Worm (Caenorhabditis elegans) whole organism, L4 larva: ENCODE results near the gene snrp-200.
"Not testable (repeated sequence)": the region's sequence is repeated elsewhere in the genome, so short reads cannot be mapped to it uniquely, and the experiment has no call there.

ENCODE experiments used
- D1046.2 ChIP-seq: fragments of 200-800 bp; sonication (Bioruptor generic); IDR thresholded peaks from 2 replicates; pipeline ENCODE4 v1.3.6; 2022; ENCODE audit warnings: missing genetic modification characterization, missing compliant biosample characterization
- F37D6.2 ChIP-seq: sonication (generic microtip); optimal IDR thresholded peaks from 2 replicates; lab custom pipeline; 2016; ENCODE audit warnings: mild to moderate bottlenecking, missing genetic modification characterization, missing compliant biosample characterization
- F44E2.7 ChIP-seq: fragments of 200-800 bp; sonication (Bioruptor generic); IDR thresholded peaks from 2 replicates; pipeline ENCODE4 v2.1.2; 2022; ENCODE audit warnings: missing genetic modification characterization, missing compliant biosample characterization
- F49E8.2 ChIP-seq: sonication (generic microtip); optimal IDR thresholded peaks from 2 replicates; lab custom pipeline; 2016; ENCODE audit warnings: missing compliant biosample characterization, mild to moderate bottlenecking, missing genetic modification characterization, borderline replicate concordance
- Y105C5A.15 ChIP-seq: fragments of 200-800 bp; sonication (Bioruptor generic); IDR thresholded peaks from 2 replicates; pipeline ENCODE4 v1.3.6; 2022; ENCODE audit warnings: missing genetic modification characterization, missing compliant biosample characterization
- Y48G9A.11 ChIP-seq: fragments of 200-800 bp; sonication (Bioruptor generic); IDR thresholded peaks from 2 replicates; pipeline ENCODE4 v1.3.6; 2022; ENCODE audit warnings: missing genetic modification reagents, missing genetic modification characterization, missing compliant biosample characterization
- ZK337.2 ChIP-seq: fragments of 200-800 bp; sonication (Bioruptor generic); IDR thresholded peaks from 2 replicates; pipeline ENCODE4 v1.3.6; 2022; ENCODE audit warnings: missing genetic modification reagents, missing genetic modification characterization, missing compliant biosample characterization
- arid-1 ChIP-seq: fragments of 200-800 bp; sonication (Bioruptor generic); conservative IDR thresholded peaks from 2 replicates; pipeline ENCODE4 v1.3.6; 2022; ENCODE audit warnings: missing genetic modification reagents, missing genetic modification characterization, missing compliant biosample characterization
- ceh-44 ChIP-seq: fragments of 200-800 bp; sonication (Bioruptor generic); IDR thresholded peaks from 2 replicates; pipeline ENCODE4 v1.3.6; 2022; ENCODE audit warnings: missing genetic modification reagents, missing genetic modification characterization, missing compliant biosample characterization
- ctbp-1 ChIP-seq: fragments of 200-800 bp; sonication (Bioruptor generic); IDR thresholded peaks from 2 replicates; pipeline ENCODE4 v1.3.6; 2022; ENCODE audit warnings: missing genetic modification reagents, missing genetic modification characterization, missing compliant biosample characterization
- daf-16 ChIP-seq, 3 experiments: sonication (generic microtip); optimal IDR thresholded peaks; 2 replicates each; lab custom pipeline; 2016 to 2017; ENCODE audit warnings: missing genetic modification characterization in 3 of 3, missing genetic modification reagents in 3 of 3, mild to moderate bottlenecking in 2 of 3, missing compliant biosample characterization in 2 of 3, missing biosample characterization in 1 of 3, moderate library complexity in 1 of 3
- dmd-9 ChIP-seq: fragments of 200-800 bp; sonication (Bioruptor generic); IDR thresholded peaks from 2 replicates; pipeline ENCODE4 v1.3.6; 2022; ENCODE audit warnings: missing genetic modification reagents, missing genetic modification characterization, missing compliant biosample characterization
- duxl-1 ChIP-seq: sonication (generic microtip); optimal IDR thresholded peaks from 2 replicates; lab custom pipeline; 2016; ENCODE audit warnings: mild to moderate bottlenecking, missing genetic modification characterization, moderate library complexity, missing compliant biosample characterization; ENCODE audit not compliant: poor library complexity
- dve-1 ChIP-seq: sonication (generic microtip); optimal IDR thresholded peaks from 2 replicates; lab custom pipeline; 2017; ENCODE audit warnings: antibody characterized with exemption, mild to moderate bottlenecking, missing genetic modification characterization, missing compliant biosample characterization; ENCODE audit not compliant: insufficient read depth
- gei-8 ChIP-seq: fragments of 200-800 bp; sonication (Bioruptor generic); optimal IDR thresholded peaks from 2 replicates; lab custom pipeline; 2018; ENCODE audit warnings: mild to moderate bottlenecking, missing genetic modification characterization, missing compliant biosample characterization
- hlh-11 ChIP-seq: fragments of 200-800 bp; sonication (Bioruptor generic); optimal IDR thresholded peaks from 2 replicates; lab custom pipeline; 2018; ENCODE audit warnings: mild to moderate bottlenecking, missing genetic modification characterization, missing compliant biosample characterization
- hlh-30 ChIP-seq: sonication (generic microtip); optimal IDR thresholded peaks from 2 replicates; lab custom pipeline; 2017; ENCODE audit warnings: antibody characterized with exemption, mild to moderate bottlenecking, missing genetic modification characterization, missing compliant biosample characterization; ENCODE audit not compliant: insufficient read depth
- hmg-1.1 ChIP-seq: fragments of 200-800 bp; sonication (Bioruptor generic); IDR thresholded peaks from 2 replicates; pipeline ENCODE4 v1.3.6; 2022; ENCODE audit warnings: missing genetic modification reagents, missing genetic modification characterization, missing compliant biosample characterization
- lin-1 ChIP-seq: fragments of 200-800 bp; sonication (Bioruptor generic); IDR thresholded peaks from 2 replicates; pipeline ENCODE4 v1.3.6; 2022; ENCODE audit warnings: missing genetic modification reagents, missing genetic modification characterization, missing compliant biosample characterization
- lin-13 ChIP-seq: fragments of 150-350 bp; optimal IDR thresholded peaks from 2 replicates; lab custom pipeline; 2014; ENCODE audit warnings: missing biosample characterization, missing genetic modification reagents, missing genetic modification characterization
- lin-38 ChIP-seq: fragments of 200-800 bp; sonication (Bioruptor generic); IDR thresholded peaks from 2 replicates; pipeline ENCODE4 v1.3.6; 2022; ENCODE audit warnings: missing genetic modification reagents, missing genetic modification characterization, missing compliant biosample characterization
- lsy-2 ChIP-seq, 2 experiments: fragments of 150-350 bp in 1 of 2; sonication (generic microtip) in 1 of 2; optimal IDR thresholded peaks; 2 replicates each; lab custom pipeline; 2014 to 2017; ENCODE audit warnings: missing biosample characterization in 2 of 2, missing genetic modification characterization in 2 of 2
- madf-5 ChIP-seq, 2 experiments: fragments of 200-800 bp; sonication (Bioruptor generic); IDR thresholded peaks; 2 replicates each; pipeline ENCODE4 v1.3.6; 2022; ENCODE audit warnings: missing compliant biosample characterization in 2 of 2, missing genetic modification characterization in 2 of 2
- mdl-1 ChIP-seq, 2 experiments: fragments of 150-350 bp in 1 of 2; sonication (generic microtip) in 1 of 2; optimal IDR thresholded peaks; 2 replicates each; lab custom pipeline; 2014 to 2017; ENCODE audit warnings: missing biosample characterization in 2 of 2, missing genetic modification characterization in 2 of 2
- mdt-29 ChIP-seq: fragments of 200-800 bp; sonication (Bioruptor generic); IDR thresholded peaks from 2 replicates; pipeline ENCODE4 v1.3.6; 2022; ENCODE audit warnings: missing genetic modification reagents, missing genetic modification characterization, missing compliant biosample characterization
- mes-2 ChIP-seq: sonication (generic microtip); optimal IDR thresholded peaks from 2 replicates; lab custom pipeline; 2016; ENCODE audit warnings: missing genotype, mild to moderate bottlenecking, missing genetic modification characterization, missing compliant biosample characterization; ENCODE audit not compliant: poor library complexity, severe bottlenecking
- nhr-102 ChIP-seq: sonication (generic microtip); optimal IDR thresholded peaks from 2 replicates; lab custom pipeline; 2016; ENCODE audit warnings: mild to moderate bottlenecking, missing genetic modification characterization, moderate library complexity, missing compliant biosample characterization
- nhr-48 ChIP-seq: sonication (generic microtip); optimal IDR thresholded peaks from 2 replicates; lab custom pipeline; 2016; ENCODE audit warnings: mild to moderate bottlenecking, missing genetic modification characterization, missing compliant biosample characterization
- nhr-6 ChIP-seq: fragments of 150-350 bp; optimal IDR thresholded peaks from 2 replicates; lab custom pipeline; 2014; ENCODE audit warnings: missing biosample characterization, missing genetic modification characterization
- pha-4 ChIP-seq, 2 experiments: fragments of 150-350 bp in 1 of 2; fragments of 200-800 bp in 1 of 2; sonication (Bioruptor generic) in 1 of 2; IDR thresholded peaks in 1 of 2; optimal IDR thresholded peaks in 1 of 2; 2 replicates each; pipeline versions ENCODE4 v1.3.6 to Lab custom; 2014 to 2022; ENCODE audit warnings: missing genetic modification characterization in 2 of 2, missing genetic modification reagents in 2 of 2, missing biosample characterization in 1 of 2, missing compliant biosample characterization in 1 of 2
- php-3 ChIP-seq: fragments of 200-800 bp; sonication (Bioruptor generic); IDR thresholded peaks from 2 replicates; pipeline ENCODE4 v1.3.6; 2022; ENCODE audit warnings: missing genetic modification reagents, missing genetic modification characterization, missing compliant biosample characterization
- rbr-2 ChIP-seq: sonication (generic microtip); optimal IDR thresholded peaks from 2 replicates; lab custom pipeline; 2016; ENCODE audit warnings: missing genotype, missing genetic modification characterization, missing compliant biosample characterization
- set-16 ChIP-seq: fragments of 200-800 bp; sonication (Bioruptor generic); IDR thresholded peaks from 2 replicates; pipeline ENCODE4 v1.3.6; 2022; ENCODE audit warnings: missing genetic modification reagents, missing genetic modification characterization, missing compliant biosample characterization
- snpc-1.2 ChIP-seq: fragments of 200-800 bp; sonication (Bioruptor generic); IDR thresholded peaks from 2 replicates; pipeline ENCODE4 v1.3.6; 2022; ENCODE audit warnings: missing genetic modification reagents, missing genetic modification characterization, missing compliant biosample characterization
- snpc-4 ChIP-seq: fragments of 150-350 bp; optimal IDR thresholded peaks from 2 replicates; lab custom pipeline; 2014; ENCODE audit warnings: missing biosample characterization, missing genetic modification characterization
- spr-3 ChIP-seq: fragments of 200-800 bp; sonication (Bioruptor generic); optimal IDR thresholded peaks from 2 replicates; lab custom pipeline; 2018; ENCODE audit warnings: mild to moderate bottlenecking, missing genetic modification characterization, missing compliant biosample characterization
- tra-1 ChIP-seq: fragments of 200-800 bp; sonication (Bioruptor generic); IDR thresholded peaks from 2 replicates; pipeline ENCODE4 v1.3.6; 2022; ENCODE audit warnings: missing genetic modification reagents, missing genetic modification characterization, missing compliant biosample characterization
- unc-62 ChIP-seq, 3 experiments: fragments of 150-350 bp in 1 of 3; sonication (generic microtip); optimal IDR thresholded peaks in 2 of 3; peaks in 1 of 3; 1 replicate in 1 of 3; 2 replicates in 2 of 3; lab custom pipeline; 2014 to 2017; ENCODE audit warnings: missing biosample characterization in 3 of 3, missing genetic modification characterization in 3 of 3, missing genetic modification reagents in 3 of 3, missing genotype in 1 of 3
- vab-7 ChIP-seq: fragments of 200-800 bp; sonication (Bioruptor generic); IDR thresholded peaks from 2 replicates; pipeline ENCODE4 v1.3.6; 2022; ENCODE audit warnings: missing genetic modification reagents, missing genetic modification characterization, missing compliant biosample characterization

snrp-200 gene

DNA sequence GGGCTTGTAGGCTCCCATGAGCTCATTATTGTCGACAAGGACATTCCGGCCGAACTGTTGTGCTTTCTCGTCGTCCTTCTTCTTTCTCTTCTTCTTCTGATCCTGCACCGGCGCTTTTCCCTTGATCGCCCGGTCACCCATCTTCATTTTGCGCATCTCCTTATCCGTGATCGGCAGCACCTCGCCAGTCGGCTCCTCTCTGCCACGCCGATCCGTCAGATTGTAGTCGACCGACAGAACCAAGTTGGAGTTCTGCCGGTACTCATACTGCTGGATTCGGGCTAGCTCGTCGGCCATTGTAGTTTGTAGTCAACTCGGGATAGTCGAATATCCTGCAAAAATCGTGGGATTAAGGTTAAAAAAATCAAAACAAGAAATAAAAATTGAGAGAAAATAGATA, at the start of gene snrp-200:
TSS of gene snrp-200 (minus strand) at position 332 of the 400 bp plus-strand sequence.
- TF ChIP-seq arid-1 (GFP tag; lab: Robert Waterston, UW) (peak; percentile 59; the same call in 1 of the 2 replicates), Y105C5A.15 (GFP tag; lab: Robert Waterston, UW) (0 out of 2 replicates have a peak, but pooled peaks have one; percentile 48), unc-62 (GFP tag; optimal IDR thresholded peaks at IDR 0.05 in 1 of 2; lab: Kevin White, UChicago) (no peak), unc-62 (tag; optimal IDR thresholded peaks at IDR 0.05; lab: Kevin White, UChicago) (no peak), ctbp-1 (GFP tag; lab: Robert Waterston, UW) (0 out of 2 replicates have a peak, but pooled peaks have one; percentile 42), nhr-6 (tag; lab: Kevin White, UChicago) (no peak), madf-5 (GFP tag; IDR thresholded peaks at IDR 0.05; lab: Robert Waterston, UW) (0 out of 4 replicates have a peak, but pooled peaks of 1 of the 2 experiments have one; percentile 14), F44E2.7 (0 out of 2 replicates have a peak, but pooled peaks have one; percentile 3), gei-8 (GFP tag; lab: Kevin White, UChicago) (peak; percentile 1), pha-4 (GFP tag; IDR thresholded peaks at IDR 0.05; lab: Robert Waterston, UW) (peak; percentile 42), pha-4 (tag; optimal IDR thresholded peaks at IDR 0.05; lab: Kevin White, UChicago) (no peak), nhr-48 (no peak), D1046.2 (GFP tag; lab: Robert Waterston, UW) (0 out of 2 replicates have a peak, but pooled peaks have one; percentile 22), php-3 (GFP tag; lab: Robert Waterston, UW) (0 out of 2 replicates have a peak, but pooled peaks have one; percentile 38), lin-38 (GFP tag; lab: Robert Waterston, UW) (peak; percentile 63), lin-1 (GFP tag; lab: Robert Waterston, UW) (peak; percentile 26; the same call in 1 of the 2 replicates), set-16 (GFP tag; lab: Robert Waterston, UW) (peak; percentile 74), spr-3 (GFP tag; lab: Kevin White, UChicago) (no peak)

DNA sequence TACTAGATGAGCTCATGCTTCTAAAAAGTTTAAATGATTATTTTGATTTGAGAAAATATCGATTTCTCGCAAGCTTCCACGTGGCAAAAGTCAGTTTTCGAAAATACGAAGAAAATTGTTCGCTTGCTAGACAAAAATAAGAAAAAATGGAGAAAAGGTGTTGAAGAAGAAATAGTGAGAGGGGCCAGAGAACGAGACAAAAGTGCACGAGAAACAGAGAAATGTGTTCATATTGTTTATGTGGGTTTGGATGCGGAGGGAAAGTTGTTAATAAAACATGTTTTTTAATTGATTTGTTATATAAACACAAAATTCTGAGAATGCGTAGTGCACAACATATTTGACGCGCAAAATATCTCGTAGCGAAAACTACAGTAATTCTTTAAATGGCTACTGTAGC, 48.7 kb upstream of the snrp-200 start, which contains the start of gene Y46G5A.15:
TSS of gene Y46G5A.15 (minus strand) at position 26 of the 400 bp plus-strand sequence.
- TF ChIP-seq ZK337.2 (GFP tag; lab: Robert Waterston, UW): no peak
- peak; percentile 25 for TF ChIP-seq hlh-30
- TF ChIP-seq mdl-1 (tag; optimal IDR thresholded peaks at IDR 0.05; lab: Kevin White, UChicago): peak; percentile 40 to 54
- TF ChIP-seq dve-1 (tag; lab: Kevin White, UChicago): peak; percentile 0
- no peak for TF ChIP-seq spr-3 (GFP tag; lab: Kevin White, UChicago)
- no peak for TF ChIP-seq pha-4 (GFP tag; IDR thresholded peaks at IDR 0.05; lab: Robert Waterston, UW)
- TF ChIP-seq pha-4 (tag; optimal IDR thresholded peaks at IDR 0.05; lab: Kevin White, UChicago): peak; percentile 12
- no peak for TF ChIP-seq daf-16 (GFP tag; optimal IDR thresholded peaks at IDR 0.05; lab: Kevin White, UChicago)
- peak; percentile 75 for TF ChIP-seq daf-16 (tag; optimal IDR thresholded peaks at IDR 0.05; lab: Kevin White, UChicago)

DNA sequence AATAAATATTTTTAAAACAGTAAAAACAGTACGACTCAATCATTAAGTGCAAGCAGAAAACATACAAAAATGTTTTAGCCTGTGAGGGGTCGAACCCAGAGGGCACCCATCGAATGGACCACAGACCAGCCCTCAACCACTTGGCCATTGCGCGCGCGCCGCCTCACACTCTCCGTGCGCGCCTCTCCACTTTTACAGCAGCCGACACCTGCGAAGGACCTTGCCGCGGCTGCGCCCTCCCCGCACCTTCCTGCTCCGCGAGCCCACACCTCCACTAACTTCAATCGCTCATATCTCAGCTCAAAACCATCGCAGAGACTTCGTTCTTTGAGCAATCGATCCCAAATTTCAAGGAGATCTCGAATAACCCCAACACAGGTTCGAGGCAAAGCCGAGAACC, 41.7 kb upstream of the snrp-200 start:
- TF ChIP-seq mes-2 (tag; lab: Kevin White, UChicago) (peak; percentile 79), lin-1 (GFP tag; lab: Robert Waterston, UW) (0 out of 2 replicates have a peak, but pooled peaks have one; percentile 16), F49E8.2 (tag; lab: Kevin White, UChicago) (peak; percentile 38), duxl-1 (tag; lab: Kevin White, UChicago) (peak; percentile 50), snpc-4 (tag; lab: Kevin White, UChicago) (peak; percentile 81), set-16 (GFP tag; lab: Robert Waterston, UW) (peak; percentile 98), F37D6.2 (tag; lab: Kevin White, UChicago) (peak; percentile 43), hmg-1.1 (GFP tag; lab: Robert Waterston, UW) (peak; percentile 63), ceh-44 (GFP tag; lab: Robert Waterston, UW) (0 out of 2 replicates have a peak, but pooled peaks have one; percentile 2), ZK337.2 (GFP tag; lab: Robert Waterston, UW) (peak; percentile 69; the same call in 1 of the 2 replicates), snpc-1.2 (GFP tag; lab: Robert Waterston, UW) (peak; percentile 83), ctbp-1 (GFP tag; lab: Robert Waterston, UW) (0 out of 2 replicates have a peak, but pooled peaks have one; percentile 34), hlh-30 (peak; percentile 20), nhr-102 (tag; lab: Kevin White, UChicago) (peak; percentile 15), mdt-29 (0 out of 2 replicates have a peak, but pooled peaks have one; percentile 24), pha-4 (GFP tag; IDR thresholded peaks at IDR 0.05; lab: Robert Waterston, UW) (peak; percentile 48; the same call in 1 of the 2 replicates), dmd-9 (GFP tag; lab: Robert Waterston, UW) (peak; percentile 69; the same call in 1 of the 2 replicates), rbr-2 (tag; lab: Kevin White, UChicago) (peak; percentile 45), lin-13 (GFP tag; lab: Kevin White, UChicago) (peak; percentile 88), dve-1 (tag; lab: Kevin White, UChicago) (peak; percentile 19), tra-1 (GFP tag; lab: Robert Waterston, UW) (peak; percentile 10; the same call in 1 of the 2 replicates), vab-7 (GFP tag; lab: Robert Waterston, UW) (peak; percentile 56; the same call in 1 of the 2 replicates), lsy-2 (tag; optimal IDR thresholded peaks at IDR 0.05; lab: Kevin White, UChicago) (peak in 1 of 2 experiments; percentile 31), lin-38 (GFP tag; lab: Robert Waterston, UW) (peak; percentile 84), Y48G9A.11 (GFP tag; lab: Robert Waterston, UW) (peak; percentile 87), arid-1 (GFP tag; lab: Robert Waterston, UW) (peak; percentile 40), hlh-11 (tag; lab: Kevin White, UChicago) (peak; percentile 11)
- TF ChIP-seq pha-4 (tag; optimal IDR thresholded peaks at IDR 0.05; lab: Kevin White, UChicago): not testable (repeated sequence)
